Fruit fly (Drosophila melanogaster): ENCODE measurements around the gene CG4390.

Gene CG4390

dm6 chr3R:20021152-20021769, 38.3 kb downstream of the CG4390 start, which contains the start of the genes PIG-L and psidin (continued):
- TF ChIP-seq BEAF-32 (GFP tag; optimal IDR thresholded peaks at IDR 0.05) (peak; percentile 93), E2f1 (GFP tag; IDR thresholded peaks at IDR 0.05) (peak; percentile 66), CG11085 (GFP tag; IDR thresholded peaks at IDR 0.05) (peak; percentile 35; the same call in 1 of the 2 replicates), Atf-2 (GFP tag; optimal IDR thresholded peaks at IDR 0.05) (peak; percentile 81), B-H1 (GFP tag; IDR thresholded peaks at IDR 0.05) (no peak), CG12236 (GFP tag; optimal IDR thresholded peaks at IDR 0.05) (peak; percentile 58), kni (GFP tag; optimal IDR thresholded peaks at IDR 0.05) (no peak), NK7.1 (GFP tag; optimal IDR thresholded peaks at IDR 0.05) (peak; percentile 52), CG3838 (GFP tag; optimal IDR thresholded peaks at IDR 0.05) (peak; percentile 71), CG17359 (tag; optimal IDR thresholded peaks at IDR 0.05) (peak; percentile 57), kay (GFP tag; optimal IDR thresholded peaks at IDR 0.05) (peak; percentile 46), CG6654 (GFP tag; optimal IDR thresholded peaks at IDR 0.05) (peak; percentile 18), ro (GFP tag; IDR thresholded peaks at IDR 0.05) (no peak), CG17385 (GFP tag; optimal IDR thresholded peaks at IDR 0.05) (peak; percentile 78), abd-A (tag; optimal IDR thresholded peaks at IDR 0.05) (no peak), CG14667 (GFP tag; IDR thresholded peaks at IDR 0.05) (peak; percentile 21; the same call in 1 of the 2 replicates), Sox102F (GFP tag; optimal IDR thresholded peaks at IDR 0.05) (peak; percentile 86), crc (GFP tag; optimal IDR thresholded peaks at IDR 0.05) (peak; percentile 30), hb (GFP tag; IDR thresholded peaks at IDR 0.05; ENCODE audit: partially characterized antibody) (peak; percentile 91), CG32772 (GFP tag; IDR thresholded peaks at IDR 0.05) (peak; percentile 51), CG11247 (GFP tag; IDR thresholded peaks at IDR 0.05) (peak; percentile 60; the same call in 1 of the 2 replicates), MBD-R2 (GFP tag; IDR thresholded peaks at IDR 0.05) (peak; percentile 91), caup (GFP tag; optimal IDR thresholded peaks at IDR 0.05; ENCODE audit: severe bottlenecking) (peak; percentile 70), emc (GFP tag; optimal IDR thresholded peaks at IDR 0.05) (no peak), jigr1 (GFP tag; IDR thresholded peaks at IDR 0.05) (peak; percentile 73; the same call in 2 of the 3 replicates), Hey (tag; optimal IDR thresholded peaks at IDR 0.05) (no peak), CG4617 (GFP tag; optimal IDR thresholded peaks at IDR 0.05; ENCODE audit: borderline replicate concordance) (peak; percentile 61), Gsc (GFP tag; IDR thresholded peaks at IDR 0.05) (0 out of 2 replicates have a peak, but pooled peaks have one; percentile 34), ewg (GFP tag; optimal IDR thresholded peaks at IDR 0.05) (peak; percentile 48), CG4328 (GFP tag; optimal IDR thresholded peaks at IDR 0.05) (peak; percentile 45), Hr78 (GFP tag; optimal IDR thresholded peaks at IDR 0.05) (no peak), CG1024 (GFP tag; IDR thresholded peaks at IDR 0.05) (peak; percentile 29; the same call in 1 of the 2 replicates), fd3F (GFP tag; optimal IDR thresholded peaks at IDR 0.05) (peak; percentile 80), bab2 (GFP tag; optimal IDR thresholded peaks at IDR 0.05) (peak; percentile 90), Nf-YA (GFP tag; IDR thresholded peaks at IDR 0.05) (no peak), Antp (GFP tag; optimal IDR thresholded peaks at IDR 0.05) (peak; percentile 75), MTF-1 (GFP tag; optimal IDR thresholded peaks at IDR 0.05; ENCODE audit: borderline replicate concordance) (no peak), tgo (GFP tag; IDR thresholded peaks at IDR 0.05) (peak; percentile 79), Dbx (GFP tag; IDR thresholded peaks at IDR 0.05) (peak; percentile 57), sima (GFP tag; optimal IDR thresholded peaks at IDR 0.05) (no peak), CG6254 (GFP tag; optimal IDR thresholded peaks at IDR 0.05) (peak; percentile 30), NC2α (GFP tag; optimal IDR thresholded peaks at IDR 0.05) (peak; percentile 12), fd102C (GFP tag; optimal IDR thresholded peaks at IDR 0.05) (no peak), Ets97D (GFP tag; optimal IDR thresholded peaks at IDR 0.05) (peak; percentile 69), Aef1 (GFP tag; IDR thresholded peaks at IDR 0.05) (peak; percentile 61), HmgZ (tag; optimal IDR thresholded peaks at IDR 0.05) (peak; percentile 54), CG7963 (GFP tag; IDR thresholded peaks at IDR 0.05; ENCODE audit: partially characterized antibody) (peak; percentile 81), zf30C (GFP tag; optimal IDR thresholded peaks at IDR 0.05) (no peak), gcm2 (GFP tag; optimal IDR thresholded peaks at IDR 0.05) (peak; percentile 61)
